Fruit fly (Drosophila melanogaster) whole organism, embryonic: ENCODE results near the gene anchor.

Experiments used
- B-H2 ChIP-seq: fragments of 200-800 bp; sonication (Bioruptor generic); optimal IDR thresholded peaks from 2 replicates; lab custom pipeline; 2018; ENCODE audit warnings: missing biosample characterization, mild to moderate bottlenecking, missing genetic modification characterization
- CG11504 ChIP-seq: fragments of 200-800 bp; sonication (Bioruptor generic); optimal IDR thresholded peaks from 3 replicates; lab custom pipeline; 2019; ENCODE audit warnings: missing biosample characterization, mild to moderate bottlenecking, missing genetic modification characterization, moderate library complexity
- CG11696 ChIP-seq: fragments of 200-800 bp; sonication (Bioruptor generic); IDR thresholded peaks from 2 replicates; pipeline ENCODE4 v1.3.6; 2022; ENCODE audit warnings: missing biosample characterization, missing genetic modification characterization
- CG12391 ChIP-seq: fragments of 200-800 bp; sonication (Bioruptor generic); optimal IDR thresholded peaks from 3 replicates; lab custom pipeline; 2018; ENCODE audit warnings: missing biosample characterization, mild to moderate bottlenecking, missing genetic modification characterization, moderate library complexity
- CG13296 ChIP-seq: fragments of 200-800 bp; sonication (Bioruptor generic); optimal IDR thresholded peaks from 3 replicates; lab custom pipeline; 2018; ENCODE audit warnings: missing biosample characterization, mild to moderate bottlenecking, missing genetic modification characterization
- CG13894 ChIP-seq: fragments of 200-800 bp; sonication (Bioruptor generic); optimal IDR thresholded peaks from 3 replicates; lab custom pipeline; 2018; ENCODE audit warnings: missing biosample characterization, mild to moderate bottlenecking, missing genetic modification characterization, moderate library complexity
- CG14050 ChIP-seq: fragments of 200-800 bp; sonication (Bioruptor generic); IDR thresholded peaks from 3 replicates; pipeline ENCODE4 v1.3.6; 2022; ENCODE audit warnings: missing biosample characterization, missing genetic modification characterization
- CG15514 ChIP-seq: fragments of 200-800 bp; sonication (Bioruptor generic); optimal IDR thresholded peaks from 3 replicates; lab custom pipeline; 2017; ENCODE audit warnings: missing biosample characterization, missing genetic modification characterization, mild to moderate bottlenecking, moderate library complexity, missing genetic modification reagents
- CG17328 ChIP-seq: fragments of 200-800 bp; sonication (Bioruptor generic); IDR thresholded peaks from 2 replicates; pipeline ENCODE4 v1.3.6; 2022; ENCODE audit warnings: missing biosample characterization, missing genetic modification characterization
- CG17361 ChIP-seq: fragments of 200-800 bp; sonication (Bioruptor generic); IDR thresholded peaks from 3 replicates; pipeline ENCODE4 v1.3.6; 2022; ENCODE audit warnings: missing biosample characterization, missing genetic modification characterization
- CG2202 ChIP-seq: fragments of 200-800 bp; sonication (Bioruptor generic); optimal IDR thresholded peaks from 2 replicates; lab custom pipeline; 2018; ENCODE audit warnings: missing biosample characterization, mild to moderate bottlenecking, missing genetic modification characterization
- CG2875 ChIP-seq: fragments of 200-800 bp; sonication (Bioruptor generic); optimal IDR thresholded peaks from 2 replicates; lab custom pipeline; 2017; ENCODE audit warnings: missing biosample characterization, mild to moderate bottlenecking, missing genetic modification characterization, missing genetic modification reagents
- CG4404 ChIP-seq: fragments of 200-800 bp; sonication (Bioruptor generic); IDR thresholded peaks from 2 replicates; pipeline ENCODE4 v1.3.6; 2022; ENCODE audit warnings: missing biosample characterization, missing genetic modification characterization
- CG5953 ChIP-seq: fragments of 200-800 bp; sonication (Bioruptor generic); IDR thresholded peaks from 2 replicates; pipeline ENCODE4 v1.3.6; 2022; ENCODE audit warnings: missing biosample characterization, missing genetic modification characterization
- CG6854 ChIP-seq: fragments of 200-800 bp; sonication (Bioruptor generic); optimal IDR thresholded peaks from 3 replicates; lab custom pipeline; 2017; ENCODE audit warnings: missing biosample characterization, mild to moderate bottlenecking, missing genetic modification characterization
- CG7839 ChIP-seq: fragments of 200-800 bp; sonication (Bioruptor generic); optimal IDR thresholded peaks from 3 replicates; lab custom pipeline; 2018; ENCODE audit warnings: missing biosample characterization, mild to moderate bottlenecking, missing genetic modification characterization, moderate library complexity
- CG8089 ChIP-seq: fragments of 200-800 bp; sonication (Bioruptor generic); optimal IDR thresholded peaks from 3 replicates; lab custom pipeline; 2016; ENCODE audit warnings: missing biosample characterization, missing genetic modification characterization
- CG8944 ChIP-seq: fragments of 200-800 bp; sonication (Bioruptor generic); optimal IDR thresholded peaks from 3 replicates; lab custom pipeline; 2016; ENCODE audit warnings: missing biosample characterization, missing genetic modification characterization
- CG9817 ChIP-seq: fragments of 200-800 bp; sonication (Bioruptor generic); optimal IDR thresholded peaks from 2 replicates; lab custom pipeline; 2018; ENCODE audit warnings: missing biosample characterization, mild to moderate bottlenecking, missing genetic modification characterization, moderate library complexity
- CG9932 ChIP-seq: fragments of 200-800 bp; sonication (Bioruptor generic); IDR thresholded peaks from 2 replicates; pipeline ENCODE4 v1.3.6; 2022; ENCODE audit warnings: missing biosample characterization, missing genetic modification characterization
- Dad ChIP-seq: fragments of 200-800 bp; sonication (Bioruptor generic); optimal IDR thresholded peaks from 3 replicates; lab custom pipeline; 2016; ENCODE audit warnings: missing biosample characterization, missing genetic modification characterization
- Dip2 ChIP-seq: fragments of 200-800 bp; sonication (Bioruptor generic); IDR thresholded peaks from 2 replicates; pipeline ENCODE4 v1.3.6; 2022; ENCODE audit warnings: missing biosample characterization, missing genetic modification characterization
- Doc3 ChIP-seq: fragments of 200-800 bp; sonication (Bioruptor generic); IDR thresholded peaks from 3 replicates; pipeline ENCODE4 v1.3.6; 2022; ENCODE audit warnings: missing biosample characterization, missing genetic modification characterization; ENCODE audit not compliant: partially characterized antibody
- Dp ChIP-seq: fragments of 200-800 bp; sonication (Bioruptor generic); optimal IDR thresholded peaks from 2 replicates; lab custom pipeline; 2018; ENCODE audit warnings: missing biosample characterization, mild to moderate bottlenecking, missing genetic modification characterization, moderate library complexity
- ERR ChIP-seq: fragments of 200-800 bp; sonication (Bioruptor generic); optimal IDR thresholded peaks from 2 replicates; lab custom pipeline; 2016; ENCODE audit warnings: missing biosample characterization, missing genetic modification characterization
- HLH3B ChIP-seq: fragments of 200-800 bp; sonication (Bioruptor generic); IDR thresholded peaks from 2 replicates; pipeline ENCODE4 v1.3.6; 2022; ENCODE audit warnings: missing biosample characterization, missing genetic modification characterization
- Jarid2 ChIP-seq: fragments of 200-800 bp; sonication (Bioruptor generic); optimal IDR thresholded peaks from 3 replicates; lab custom pipeline; 2017; ENCODE audit warnings: mild to moderate bottlenecking, missing biosample characterization, missing genetic modification reagents, missing genetic modification characterization
- Kr ChIP-seq: fragments of 200-800 bp; sonication (Bioruptor generic); optimal IDR thresholded peaks from 2 replicates; lab custom pipeline; 2017; ENCODE audit warnings: missing biosample characterization, mild to moderate bottlenecking, missing genetic modification characterization
- MTF-1 ChIP-seq: fragments of 200-800 bp; sonication (Bioruptor generic); optimal IDR thresholded peaks from 2 replicates; lab custom pipeline; 2018; ENCODE audit warnings: missing biosample characterization, mild to moderate bottlenecking, missing genetic modification characterization, borderline replicate concordance
- Neu2 ChIP-seq: fragments of 200-800 bp; sonication (Bioruptor generic); optimal IDR thresholded peaks from 3 replicates; lab custom pipeline; 2016; ENCODE audit warnings: missing biosample characterization, missing genetic modification characterization, borderline replicate concordance
- Poxn ChIP-seq: fragments of 200-800 bp; sonication (Bioruptor generic); IDR thresholded peaks from 2 replicates; pipeline ENCODE4 v1.3.6; 2022; ENCODE audit warnings: missing biosample characterization, missing genetic modification characterization
- Ptx1 ChIP-seq: fragments of 200-800 bp; sonication (Bioruptor generic); IDR thresholded peaks from 2 replicates; pipeline ENCODE4 v1.3.6; 2022; ENCODE audit warnings: missing biosample characterization, missing genetic modification characterization
- Ravus ChIP-seq: fragments of 200-800 bp; sonication (Bioruptor generic); IDR thresholded peaks from 2 replicates; pipeline ENCODE4 v1.3.6; 2022; ENCODE audit warnings: missing biosample characterization, missing genetic modification characterization
- Stat92E ChIP-seq, 3 experiments: fragments of >200 bp in 2 of 3; fragments of 200-800 bp in 1 of 3; sonication (Bioruptor generic) in 1 of 3; optimal IDR thresholded peaks; 2 replicates each; lab custom pipeline; 2017 to 2019; ENCODE audit warnings: missing biosample characterization in 3 of 3, missing genetic modification characterization in 3 of 3, mild to moderate bottlenecking in 1 of 3, moderate library complexity in 1 of 3
- Taf1 ChIP-seq: fragments of 200-800 bp; sonication (Bioruptor generic); IDR thresholded peaks from 2 replicates; pipeline ENCODE4 v1.3.6; 2022; ENCODE audit warnings: missing biosample characterization, missing genetic modification characterization
- ash1 ChIP-seq: fragments of 200-800 bp; sonication (Bioruptor generic); optimal IDR thresholded peaks from 2 replicates; lab custom pipeline; 2018; ENCODE audit warnings: missing biosample characterization, mild to moderate bottlenecking, missing genetic modification characterization
- ato ChIP-seq: fragments of 200-800 bp; sonication (Bioruptor generic); IDR thresholded peaks from 2 replicates; pipeline ENCODE4 v1.3.6; 2022; ENCODE audit warnings: missing biosample characterization, missing genetic modification characterization; ENCODE audit not compliant: partially characterized antibody
- chm ChIP-seq: fragments of 200-800 bp; sonication (Bioruptor generic); IDR thresholded peaks from 2 replicates; pipeline ENCODE4 v1.3.6; 2022; ENCODE audit warnings: missing biosample characterization, missing genetic modification characterization
- disco-r ChIP-seq: fragments of 200-800 bp; sonication (Bioruptor generic); optimal IDR thresholded peaks from 2 replicates; lab custom pipeline; 2016; ENCODE audit warnings: missing biosample characterization, missing genetic modification characterization
- dm ChIP-seq: fragments of 200-800 bp; sonication (Bioruptor generic); optimal IDR thresholded peaks from 3 replicates; lab custom pipeline; 2016; ENCODE audit warnings: missing biosample characterization, missing genetic modification characterization
- fd102C ChIP-seq: fragments of 200-800 bp; sonication (Bioruptor generic); optimal IDR thresholded peaks from 2 replicates; lab custom pipeline; 2018; ENCODE audit warnings: missing biosample characterization, mild to moderate bottlenecking, missing genetic modification characterization, moderate library complexity
- fru ChIP-seq: fragments of >200 bp; optimal IDR thresholded peaks from 2 replicates; lab custom pipeline; 2017
- lab ChIP-seq: fragments of 200-800 bp; sonication (Bioruptor generic); optimal IDR thresholded peaks from 3 replicates; lab custom pipeline; 2017; ENCODE audit warnings: missing biosample characterization, missing genetic modification characterization, mild to moderate bottlenecking, moderate library complexity, missing genetic modification reagents
- nmo ChIP-seq: fragments of 200-800 bp; sonication (Bioruptor generic); optimal IDR thresholded peaks from 2 replicates; lab custom pipeline; 2018; ENCODE audit warnings: missing biosample characterization, mild to moderate bottlenecking, missing genetic modification characterization, moderate library complexity
- repo ChIP-seq: fragments of 200-800 bp; sonication (Bioruptor generic); optimal IDR thresholded peaks from 2 replicates; lab custom pipeline; 2016; ENCODE audit warnings: missing biosample characterization, missing genetic modification characterization
- slbo ChIP-seq: fragments of 200-800 bp; sonication (Bioruptor generic); IDR thresholded peaks from 2 replicates; pipeline ENCODE4 v1.3.6; 2022; ENCODE audit warnings: missing biosample characterization, missing genetic modification characterization
- stc ChIP-seq: fragments of 200-800 bp; sonication (Bioruptor generic); IDR thresholded peaks from 2 replicates; pipeline ENCODE4 v1.3.6; 2022; ENCODE audit warnings: missing biosample characterization, missing genetic modification characterization
- tio ChIP-seq: fragments of 200-800 bp; sonication (Bioruptor generic); optimal IDR thresholded peaks from 2 replicates; lab custom pipeline; 2017; ENCODE audit warnings: missing biosample characterization, missing genetic modification characterization, inconsistent platforms
- wdn ChIP-seq: fragments of 200-800 bp; sonication (Bioruptor generic); IDR thresholded peaks from 2 replicates; pipeline ENCODE4 v1.3.6; 2022; ENCODE audit warnings: missing biosample characterization, missing genetic modification characterization

The anchor gene

DNA sequence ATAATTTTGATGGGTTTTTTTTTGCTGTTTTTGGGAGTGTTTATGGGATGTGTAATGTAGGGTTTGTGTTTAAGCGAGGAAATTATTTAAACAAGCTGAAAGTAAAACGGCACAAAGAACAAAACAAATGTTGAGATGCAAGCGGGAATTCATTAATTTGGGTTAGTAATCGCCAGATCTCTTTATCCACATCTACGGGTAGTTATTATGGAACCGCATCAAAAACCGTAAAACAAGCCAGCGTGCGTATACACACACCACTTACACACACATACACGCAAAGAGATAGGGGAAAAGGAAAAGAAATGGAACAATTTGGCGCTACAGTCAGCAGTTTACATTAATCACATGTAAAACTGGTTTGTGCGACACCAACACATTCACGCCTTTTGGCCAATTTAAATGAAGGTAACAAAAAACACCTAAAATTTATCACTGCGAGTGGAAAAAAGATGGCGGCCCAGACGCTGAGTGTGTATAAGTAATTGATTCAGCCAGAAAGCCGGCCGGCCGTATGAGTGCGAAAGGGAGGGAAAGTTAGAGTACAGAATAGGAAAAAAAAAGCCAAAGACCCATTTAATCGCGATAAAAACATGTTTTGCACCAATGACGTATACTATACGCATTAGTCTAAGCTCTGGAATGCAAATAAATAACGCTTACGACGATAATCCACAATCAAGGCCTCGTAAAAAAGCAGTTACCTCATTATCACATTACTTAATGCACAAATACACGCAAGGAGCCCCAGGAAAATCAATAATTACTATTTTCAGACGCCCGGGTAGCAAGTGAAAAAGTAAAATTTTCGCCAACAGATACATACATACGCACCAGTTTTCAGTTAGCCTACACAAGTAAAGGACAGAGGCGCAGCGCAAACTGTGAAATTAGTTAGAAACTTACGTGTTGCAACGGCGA is 22.6 kb downstream of the anchor start (continued):
- TF ChIP-seq CG12391 (tag; lab: Kevin White, UChicago) = no peak
- TF ChIP-seq disco-r (GFP tag; lab: Kevin White, UChicago) = no peak
- TF ChIP-seq lab (GFP tag; lab: Kevin White, UChicago) = no peak
- TF ChIP-seq CG2202 = no peak
- TF ChIP-seq ERR (GFP tag; lab: Kevin White, UChicago) = no peak
- TF ChIP-seq CG8089 (GFP tag; lab: Kevin White, UChicago) = no peak
- TF ChIP-seq repo = no peak
- no peak for TF ChIP-seq fru
- no peak for TF ChIP-seq ash1 (GFP tag; lab: Kevin White, UChicago)
- TF ChIP-seq CG13296 (GFP tag; lab: Kevin White, UChicago) = peak; percentile 52
- TF ChIP-seq CG9932 (GFP tag; lab: Robert Waterston, UW) = no peak
- no peak for TF ChIP-seq tio (GFP tag; lab: Kevin White, UChicago)
- no peak for TF ChIP-seq Ptx1
- no peak for TF ChIP-seq Neu2 (GFP tag; lab: Kevin White, UChicago)
- TF ChIP-seq CG8944 (GFP tag; lab: Kevin White, UChicago) = no peak
- no peak for TF ChIP-seq CG15514 (GFP tag; lab: Kevin White, UChicago)
- no peak for TF ChIP-seq CG4404 (GFP tag; lab: Robert Waterston, UW)
- no peak for TF ChIP-seq Ravus (GFP tag; lab: Robert Waterston, UW)
- no peak for TF ChIP-seq Doc3 (GFP tag; lab: Robert Waterston, UW)
- TF ChIP-seq CG5953 (GFP tag; lab: Robert Waterston, UW) = 0 out of 2 replicates have a peak, but pooled peaks have one; percentile 12
- TF ChIP-seq B-H2 (GFP tag; lab: Kevin White, UChicago) = peak; percentile 52
- no peak for TF ChIP-seq Jarid2 (GFP tag; lab: Kevin White, UChicago)
- TF ChIP-seq fd102C (GFP tag; lab: Kevin White, UChicago) = no peak
- TF ChIP-seq Taf1 (GFP tag; lab: Robert Waterston, UW) = no peak
- TF ChIP-seq Dp (GFP tag; lab: Kevin White, UChicago) = no peak
- no peak for TF ChIP-seq CG17328 (GFP tag; lab: Robert Waterston, UW)
- TF ChIP-seq CG6854 (GFP tag; lab: Kevin White, UChicago) = peak; percentile 19
- TF ChIP-seq CG11504 (tag; lab: Kevin White, UChicago) = no peak
- TF ChIP-seq Dad (GFP tag; lab: Kevin White, UChicago) = no peak
- TF ChIP-seq dm (GFP tag; lab: Kevin White, UChicago) = no peak
- TF ChIP-seq slbo (GFP tag; lab: Robert Waterston, UW) = no peak
- TF ChIP-seq chm (GFP tag; lab: Robert Waterston, UW) = no peak
- no peak for TF ChIP-seq Dip2 (GFP tag; lab: Robert Waterston, UW)
- TF ChIP-seq Poxn = no peak
- no peak for TF ChIP-seq nmo (GFP tag; lab: Kevin White, UChicago)
- no peak for TF ChIP-seq CG11696 (GFP tag; lab: Robert Waterston, UW)
- TF ChIP-seq CG13894 = no peak
- no peak for TF ChIP-seq CG14050 (GFP tag; lab: Robert Waterston, UW)
- no peak for TF ChIP-seq Kr (GFP tag; lab: Kevin White, UChicago)
- no peak for TF ChIP-seq CG9817 (tag; lab: Kevin White, UChicago)
- TF ChIP-seq MTF-1 (GFP tag; lab: Kevin White, UChicago) = no peak
- TF ChIP-seq stc (GFP tag; lab: Robert Waterston, UW) = no peak
- no peak for TF ChIP-seq Stat92E (GFP tag; optimal IDR thresholded peaks at IDR 0.05; lab: Kevin White, UChicago)
- 0 out of 2 replicates have a peak, but pooled peaks have one; percentile 21 for TF ChIP-seq HLH3B (GFP tag; lab: Robert Waterston, UW)
- no peak for TF ChIP-seq wdn (GFP tag; lab: Robert Waterston, UW)
- TF ChIP-seq CG7839 = no peak
- TF ChIP-seq ato (GFP tag; lab: Robert Waterston, UW) = no peak
- TF ChIP-seq CG2875 (GFP tag; lab: Kevin White, UChicago) = no peak
- no peak for TF ChIP-seq CG17361 (GFP tag; lab: Robert Waterston, UW)
